Worm (Caenorhabditis elegans): Measurements from ENCODE around the gene ttr-26.
A peak's percentile ranks its signal among the peaks of the same experiment; 100 is the strongest.

ttr-26 gene

ce11 chrV:18560188-18560587 is at the start of gene ttr-26:
TSS of gene ttr-26 (minus strand) at chrV:18560288.
- TF ChIP-seq hmg-4 (GFP tag; optimal IDR thresholded peaks at IDR 0.05) (no peak), scrt-1 (GFP tag; IDR thresholded peaks at IDR 0.05) (no peak), aly-1 (tag; optimal IDR thresholded peaks at IDR 0.05) (no peak), ceh-36 (tag; optimal IDR thresholded peaks at IDR 0.05) (no peak), hmbx-1 (tag; optimal IDR thresholded peaks at IDR 0.05) (no peak), pes-1 (GFP tag; IDR thresholded peaks at IDR 0.05) (no peak), ama-1 (optimal IDR thresholded peaks at IDR 0.05) (no peak), tra-4 (tag; optimal IDR thresholded peaks at IDR 0.05) (no peak), B0310.2 (tag; optimal IDR thresholded peaks at IDR 0.05) (no peak), tbx-11 (GFP tag; IDR thresholded peaks at IDR 0.05) (no peak), tbx-37 (GFP tag; conservative IDR thresholded peaks at IDR 0.05) (no peak), ets-7 (tag; optimal IDR thresholded peaks at IDR 0.05) (no peak), ceh-13 (GFP tag; optimal IDR thresholded peaks at IDR 0.05) (no peak), F13C5.2 (tag; optimal IDR thresholded peaks at IDR 0.05) (no peak), hnd-1 (tag; optimal IDR thresholded peaks at IDR 0.05) (no peak), flt-1 (GFP tag; IDR thresholded peaks at IDR 0.05) (no peak), sea-1 (GFP tag; conservative IDR thresholded peaks at IDR 0.05) (no peak)

- no peak for TF ChIP-seq flt-1 (GFP tag; IDR thresholded peaks at IDR 0.05)
- no peak for TF ChIP-seq ama-1 (optimal IDR thresholded peaks at IDR 0.05)
- TF ChIP-seq tra-4 (tag; optimal IDR thresholded peaks at IDR 0.05) = no peak
- no peak for TF ChIP-seq ceh-13 (GFP tag; optimal IDR thresholded peaks at IDR 0.05)
- TF ChIP-seq ets-7 (tag; optimal IDR thresholded peaks at IDR 0.05) = no peak
- TF ChIP-seq hmg-4 (GFP tag; optimal IDR thresholded peaks at IDR 0.05) = no peak
- TF ChIP-seq tbx-11 (GFP tag; IDR thresholded peaks at IDR 0.05) = no peak
- TF ChIP-seq pes-1 (GFP tag; IDR thresholded peaks at IDR 0.05) = no peak
- no peak for TF ChIP-seq aly-1 (tag; optimal IDR thresholded peaks at IDR 0.05)
- TF ChIP-seq ceh-36 (tag; optimal IDR thresholded peaks at IDR 0.05) = no peak
- no peak for TF ChIP-seq hmbx-1 (tag; optimal IDR thresholded peaks at IDR 0.05)
- TF ChIP-seq tbx-37 (GFP tag; conservative IDR thresholded peaks at IDR 0.05) = no peak
- no peak for TF ChIP-seq B0310.2 (tag; optimal IDR thresholded peaks at IDR 0.05)
Observed at ce11 chrV:18605510-18605909, 45.4 kb upstream of the ttr-26 start.

- TF ChIP-seq flt-1 (GFP tag; IDR thresholded peaks at IDR 0.05) = no peak
- TF ChIP-seq B0310.2 (tag; optimal IDR thresholded peaks at IDR 0.05) = no peak
- TF ChIP-seq pes-1 (GFP tag; IDR thresholded peaks at IDR 0.05) = no peak
- no peak for TF ChIP-seq ets-7 (tag; optimal IDR thresholded peaks at IDR 0.05)
- no peak for TF ChIP-seq aly-1 (tag; optimal IDR thresholded peaks at IDR 0.05)
- no peak for TF ChIP-seq tbx-37 (GFP tag; conservative IDR thresholded peaks at IDR 0.05)
- peak; percentile 83 for TF ChIP-seq ceh-36 (tag; optimal IDR thresholded peaks at IDR 0.05)
- no peak for TF ChIP-seq tbx-11 (GFP tag; IDR thresholded peaks at IDR 0.05)
Observed at ce11 chrV:18597779-18598178, 37.7 kb upstream of the ttr-26 start.

- TF ChIP-seq sea-1 (GFP tag; conservative IDR thresholded peaks at IDR 0.05) (no peak), tra-4 (tag; optimal IDR thresholded peaks at IDR 0.05) (no peak), ceh-36 (tag; optimal IDR thresholded peaks at IDR 0.05) (no peak), ceh-13 (GFP tag; optimal IDR thresholded peaks at IDR 0.05) (no peak), hnd-1 (tag; optimal IDR thresholded peaks at IDR 0.05) (no peak), tbx-11 (GFP tag; IDR thresholded peaks at IDR 0.05) (no peak), aly-1 (tag; optimal IDR thresholded peaks at IDR 0.05) (no peak), ama-1 (optimal IDR thresholded peaks at IDR 0.05) (no peak), ets-7 (tag; optimal IDR thresholded peaks at IDR 0.05) (no peak), B0310.2 (tag; optimal IDR thresholded peaks at IDR 0.05) (no peak), F13C5.2 (tag; optimal IDR thresholded peaks at IDR 0.05) (no peak), tbx-37 (GFP tag; conservative IDR thresholded peaks at IDR 0.05) (no peak), hmbx-1 (tag; optimal IDR thresholded peaks at IDR 0.05) (no peak), hmg-4 (GFP tag; optimal IDR thresholded peaks at IDR 0.05) (no peak)
Observed at ce11 chrV:18596240-18596639, 36.2 kb upstream of the ttr-26 start.

- TF ChIP-seq B0310.2 (tag; optimal IDR thresholded peaks at IDR 0.05) (no peak), F13C5.2 (tag; optimal IDR thresholded peaks at IDR 0.05) (no peak), hmg-4 (GFP tag; optimal IDR thresholded peaks at IDR 0.05) (no peak), scrt-1 (GFP tag; IDR thresholded peaks at IDR 0.05) (no peak), aly-1 (tag; optimal IDR thresholded peaks at IDR 0.05) (no peak), ceh-13 (GFP tag; optimal IDR thresholded peaks at IDR 0.05) (no peak)
Observed at ce11 chrV:18592448-18592847, 32.4 kb upstream of the ttr-26 start, which contains the start of gene grdn-1. TSS of gene grdn-1 (plus strand) at chrV:18592748.

ce11 chrV:18589585-18589984 is 29.5 kb upstream of the ttr-26 start:
- peak; percentile 33 for TF ChIP-seq hmg-4 (GFP tag; optimal IDR thresholded peaks at IDR 0.05)
- TF ChIP-seq F13C5.2 (tag; optimal IDR thresholded peaks at IDR 0.05) = peak; percentile 7
- TF ChIP-seq scrt-1 (GFP tag; IDR thresholded peaks at IDR 0.05) = no peak
- TF ChIP-seq B0310.2 (tag; optimal IDR thresholded peaks at IDR 0.05) = no peak

- no peak for TF ChIP-seq sea-1 (GFP tag; conservative IDR thresholded peaks at IDR 0.05)
- peak; percentile 90 for TF ChIP-seq ceh-36 (tag; optimal IDR thresholded peaks at IDR 0.05)
Observed at ce11 chrV:18587936-18588335, 27.8 kb upstream of the ttr-26 start.

ce11 chrV:18586954-18587353 is 26.9 kb upstream of the ttr-26 start:
- no peak for TF ChIP-seq ceh-36 (tag; optimal IDR thresholded peaks at IDR 0.05)
- TF ChIP-seq pes-1 (GFP tag; IDR thresholded peaks at IDR 0.05) = no peak
- TF ChIP-seq hmbx-1 (tag; optimal IDR thresholded peaks at IDR 0.05) = no peak
- no peak for TF ChIP-seq aly-1 (tag; optimal IDR thresholded peaks at IDR 0.05)

ce11 chrV:18585102-18585501 is 25.0 kb upstream of the ttr-26 start:
- TF ChIP-seq scrt-1 (GFP tag; IDR thresholded peaks at IDR 0.05) (no peak), hmg-4 (GFP tag; optimal IDR thresholded peaks at IDR 0.05) (no peak), B0310.2 (tag; optimal IDR thresholded peaks at IDR 0.05) (no peak), aly-1 (tag; optimal IDR thresholded peaks at IDR 0.05) (no peak), tbx-37 (GFP tag; conservative IDR thresholded peaks at IDR 0.05) (no peak), ceh-36 (tag; optimal IDR thresholded peaks at IDR 0.05) (no peak), ceh-13 (GFP tag; optimal IDR thresholded peaks at IDR 0.05) (no peak), ama-1 (optimal IDR thresholded peaks at IDR 0.05) (no peak), tbx-11 (GFP tag; IDR thresholded peaks at IDR 0.05) (no peak), hmbx-1 (tag; optimal IDR thresholded peaks at IDR 0.05) (no peak)

Data from whole organism, early embryonic.